Fruit fly (Drosophila melanogaster) whole organism, embryonic: ENCODE measurements around the gene Ser7.

ENCODE experiments used
- Ada2b ChIP-seq: fragments of 200-800 bp; sonication (Bioruptor generic); IDR thresholded peaks from 2 replicates; pipeline ENCODE4 v1.3.6; 2022; ENCODE audit warnings: missing biosample characterization, missing genetic modification characterization
- CG10147 ChIP-seq: fragments of 200-800 bp; sonication (Bioruptor generic); optimal IDR thresholded peaks from 2 replicates; lab custom pipeline; 2019; ENCODE audit warnings: missing biosample characterization, mild to moderate bottlenecking, missing genetic modification characterization, moderate library complexity
- CG10959 ChIP-seq: fragments of 200-800 bp; sonication (Bioruptor generic); IDR thresholded peaks from 2 replicates; pipeline ENCODE4 v1.3.6; 2022; ENCODE audit warnings: missing biosample characterization, missing genetic modification characterization
- CG10979 ChIP-seq: fragments of 200-800 bp; sonication (Bioruptor generic); optimal IDR thresholded peaks from 2 replicates; lab custom pipeline; 2018; ENCODE audit warnings: missing biosample characterization, mild to moderate bottlenecking, missing genetic modification characterization, moderate library complexity
- CG12104 ChIP-seq: fragments of 200-800 bp; sonication (Bioruptor generic); optimal IDR thresholded peaks from 3 replicates; lab custom pipeline; 2016; ENCODE audit warnings: missing biosample characterization, missing genetic modification characterization
- CG12219 ChIP-seq: fragments of 200-800 bp; sonication (Bioruptor generic); optimal IDR thresholded peaks from 3 replicates; lab custom pipeline; 2018; ENCODE audit warnings: missing biosample characterization, mild to moderate bottlenecking, missing genetic modification characterization
- CG12659 ChIP-seq: fragments of 200-800 bp; sonication (Bioruptor generic); optimal IDR thresholded peaks from 3 replicates; lab custom pipeline; 2017; ENCODE audit warnings: mild to moderate bottlenecking, missing biosample characterization, missing genetic modification reagents, missing genetic modification characterization
- CG12769 ChIP-seq: fragments of 200-800 bp; sonication (Bioruptor generic); optimal IDR thresholded peaks from 2 replicates; lab custom pipeline; 2019; ENCODE audit warnings: missing biosample characterization, mild to moderate bottlenecking, missing genetic modification characterization, moderate library complexity
- CG14014 ChIP-seq: fragments of 200-800 bp; sonication (Bioruptor generic); IDR thresholded peaks from 2 replicates; pipeline ENCODE4 v1.3.6; 2022; ENCODE audit warnings: missing biosample characterization, missing genetic modification characterization
- CG15514 ChIP-seq: fragments of 200-800 bp; sonication (Bioruptor generic); optimal IDR thresholded peaks from 3 replicates; lab custom pipeline; 2017; ENCODE audit warnings: missing biosample characterization, missing genetic modification characterization, mild to moderate bottlenecking, moderate library complexity, missing genetic modification reagents
- CG1602 ChIP-seq: fragments of 200-800 bp; sonication (Bioruptor generic); optimal IDR thresholded peaks from 3 replicates; lab custom pipeline; 2016; ENCODE audit warnings: missing biosample characterization, missing genetic modification characterization
- CG17359 ChIP-seq: fragments of 200-800 bp; sonication (Bioruptor generic); optimal IDR thresholded peaks from 3 replicates; lab custom pipeline; 2018; ENCODE audit warnings: missing biosample characterization, mild to moderate bottlenecking, missing genetic modification characterization, moderate library complexity
- CG18599 ChIP-seq: fragments of 200-800 bp; sonication (Bioruptor generic); optimal IDR thresholded peaks from 3 replicates; lab custom pipeline; 2017; ENCODE audit warnings: missing biosample characterization, missing genetic modification characterization, mild to moderate bottlenecking, moderate library complexity, missing genetic modification reagents
- CG2120 ChIP-seq: fragments of 200-800 bp; sonication (Bioruptor generic); optimal IDR thresholded peaks from 3 replicates; lab custom pipeline; 2016; ENCODE audit warnings: missing biosample characterization, missing genetic modification characterization
- CG30403 ChIP-seq: fragments of 200-800 bp; sonication (Bioruptor generic); optimal IDR thresholded peaks from 3 replicates; lab custom pipeline; 2016; ENCODE audit warnings: missing biosample characterization, missing genetic modification characterization
- CG33213 ChIP-seq: fragments of 200-800 bp; sonication (Bioruptor generic); optimal IDR thresholded peaks from 3 replicates; lab custom pipeline; 2016; ENCODE audit warnings: missing biosample characterization, missing genetic modification characterization
- CG4360 ChIP-seq: fragments of 200-800 bp; sonication (Bioruptor generic); IDR thresholded peaks from 2 replicates; pipeline ENCODE4 v1.3.6; 2022; ENCODE audit warnings: missing biosample characterization, missing genetic modification characterization
- CG4404 ChIP-seq: fragments of 200-800 bp; sonication (Bioruptor generic); IDR thresholded peaks from 2 replicates; pipeline ENCODE4 v1.3.6; 2022; ENCODE audit warnings: missing biosample characterization, missing genetic modification characterization
- CG6654 ChIP-seq: fragments of 200-800 bp; sonication (Bioruptor generic); optimal IDR thresholded peaks from 2 replicates; lab custom pipeline; 2017; ENCODE audit warnings: missing biosample characterization, mild to moderate bottlenecking, missing genetic modification characterization
- CG7987 ChIP-seq: fragments of 200-800 bp; sonication (Bioruptor generic); optimal IDR thresholded peaks from 2 replicates; lab custom pipeline; 2018; ENCODE audit warnings: missing biosample characterization, mild to moderate bottlenecking, missing genetic modification characterization, moderate library complexity
- CG9215 ChIP-seq: fragments of 200-800 bp; sonication (Bioruptor generic); IDR thresholded peaks from 2 replicates; pipeline ENCODE4 v1.3.6; 2022; ENCODE audit warnings: missing biosample characterization, missing genetic modification characterization
- CG9932 ChIP-seq: fragments of 200-800 bp; sonication (Bioruptor generic); IDR thresholded peaks from 2 replicates; pipeline ENCODE4 v1.3.6; 2022; ENCODE audit warnings: missing biosample characterization, missing genetic modification characterization
- D19B ChIP-seq: fragments of 200-800 bp; sonication (Bioruptor generic); optimal IDR thresholded peaks from 2 replicates; lab custom pipeline; 2017; ENCODE audit warnings: missing biosample characterization, mild to moderate bottlenecking, missing genetic modification characterization
- Dp ChIP-seq: fragments of 200-800 bp; sonication (Bioruptor generic); optimal IDR thresholded peaks from 2 replicates; lab custom pipeline; 2018; ENCODE audit warnings: missing biosample characterization, mild to moderate bottlenecking, missing genetic modification characterization, moderate library complexity
- Fer1 ChIP-seq: fragments of 200-800 bp; sonication (Bioruptor generic); optimal IDR thresholded peaks from 2 replicates; lab custom pipeline; 2017; ENCODE audit warnings: missing biosample characterization, mild to moderate bottlenecking, missing genetic modification characterization
- GATAe ChIP-seq: fragments of 200-800 bp; sonication (Bioruptor generic); conservative IDR thresholded peaks from 2 replicates; pipeline ENCODE4 v1.3.6; 2022; ENCODE audit warnings: missing biosample characterization, missing genetic modification characterization
- Lhr ChIP-seq: fragments of 200-800 bp; sonication (Bioruptor generic); optimal IDR thresholded peaks from 3 replicates; lab custom pipeline; 2017; ENCODE audit warnings: mild to moderate bottlenecking, missing biosample characterization, missing genetic modification reagents, missing genetic modification characterization
- Mes4 ChIP-seq: fragments of 200-800 bp; sonication (Bioruptor generic); optimal IDR thresholded peaks from 2 replicates; lab custom pipeline; 2016; ENCODE audit warnings: missing biosample characterization, missing genetic modification characterization
- Mrtf ChIP-seq: fragments of 200-800 bp; sonication (Bioruptor generic); IDR thresholded peaks from 3 replicates; pipeline ENCODE4 v1.3.6; 2022; ENCODE audit warnings: missing biosample characterization, missing genetic modification characterization
- NFAT ChIP-seq: fragments of 200-800 bp; sonication (Bioruptor generic); IDR thresholded peaks from 2 replicates; pipeline ENCODE4 v1.3.6; 2022; ENCODE audit warnings: missing biosample characterization, missing genetic modification characterization
- ase ChIP-seq: fragments of 200-800 bp; sonication (Bioruptor generic); IDR thresholded peaks from 3 replicates; pipeline ENCODE4 v1.3.6; 2022; ENCODE audit warnings: missing biosample characterization, missing genetic modification characterization
- ato ChIP-seq: fragments of 200-800 bp; sonication (Bioruptor generic); IDR thresholded peaks from 2 replicates; pipeline ENCODE4 v1.3.6; 2022; ENCODE audit warnings: missing biosample characterization, missing genetic modification characterization; ENCODE audit not compliant: partially characterized antibody
- az2 ChIP-seq: fragments of 200-800 bp; sonication (Bioruptor generic); optimal IDR thresholded peaks from 3 replicates; lab custom pipeline; 2016; ENCODE audit warnings: missing biosample characterization, missing genetic modification characterization
- bab2 ChIP-seq: fragments of 200-800 bp; sonication (Bioruptor generic); optimal IDR thresholded peaks from 2 replicates; lab custom pipeline; 2016; ENCODE audit warnings: missing biosample characterization, missing genetic modification characterization
- bsh ChIP-seq, 2 experiments: fragments of 200-800 bp; sonication (Bioruptor generic); optimal IDR thresholded peaks; 2 replicates each; lab custom pipeline; 2017 to 2018; ENCODE audit warnings: mild to moderate bottlenecking in 2 of 2, missing biosample characterization in 2 of 2, missing genetic modification characterization in 2 of 2, moderate library complexity in 1 of 2
- dimm ChIP-seq: fragments of 200-800 bp; sonication (Bioruptor generic); IDR thresholded peaks from 2 replicates; pipeline ENCODE4 v1.3.6; 2022; ENCODE audit warnings: missing biosample characterization, missing genetic modification characterization
- fd64A ChIP-seq: fragments of 200-800 bp; sonication (Bioruptor generic); optimal IDR thresholded peaks from 3 replicates; lab custom pipeline; 2018; ENCODE audit warnings: missing biosample characterization, mild to moderate bottlenecking, missing genetic modification characterization
- grn ChIP-seq: fragments of 200-800 bp; sonication (Bioruptor generic); optimal IDR thresholded peaks from 3 replicates; lab custom pipeline; 2017; ENCODE audit warnings: missing biosample characterization, missing genetic modification characterization
- h ChIP-seq: fragments of >200 bp; optimal IDR thresholded peaks from 2 replicates; lab custom pipeline; 2017
- hkb ChIP-seq, 2 experiments: fragments of 200-800 bp in 1 of 2; fragments of >200 bp in 1 of 2; sonication (Bioruptor generic) in 1 of 2; IDR thresholded peaks in 1 of 2; optimal IDR thresholded peaks in 1 of 2; 2 replicates each; pipeline versions ENCODE4 v1.3.6 to Lab custom; 2017 to 2022; ENCODE audit warnings: missing biosample characterization in 1 of 2, missing genetic modification characterization in 1 of 2
- nmo ChIP-seq: fragments of 200-800 bp; sonication (Bioruptor generic); optimal IDR thresholded peaks from 2 replicates; lab custom pipeline; 2018; ENCODE audit warnings: missing biosample characterization, mild to moderate bottlenecking, missing genetic modification characterization, moderate library complexity
- p53 ChIP-seq: fragments of 200-800 bp; sonication (Bioruptor generic); optimal IDR thresholded peaks from 2 replicates; lab custom pipeline; 2016; ENCODE audit warnings: missing biosample characterization, missing genetic modification characterization
- phol ChIP-seq: fragments of 200-800 bp; sonication (Bioruptor generic); optimal IDR thresholded peaks from 3 replicates; lab custom pipeline; 2018; ENCODE audit warnings: missing biosample characterization, mild to moderate bottlenecking, missing genetic modification characterization, moderate library complexity
- repo ChIP-seq: fragments of 200-800 bp; sonication (Bioruptor generic); optimal IDR thresholded peaks from 2 replicates; lab custom pipeline; 2016; ENCODE audit warnings: missing biosample characterization, missing genetic modification characterization
- ro ChIP-seq: fragments of 200-800 bp; sonication (Bioruptor generic); IDR thresholded peaks from 2 replicates; pipeline ENCODE4 v1.3.6; 2022; ENCODE audit warnings: missing biosample characterization, missing genetic modification characterization
- run ChIP-seq: fragments of 200-800 bp; sonication (Bioruptor generic); optimal IDR thresholded peaks from 3 replicates; lab custom pipeline; 2018; ENCODE audit warnings: missing biosample characterization, mild to moderate bottlenecking, missing genetic modification characterization
- seq ChIP-seq: fragments of 200-800 bp; sonication (Bioruptor generic); IDR thresholded peaks from 2 replicates; pipeline ENCODE4 v1.3.6; 2022; ENCODE audit warnings: missing biosample characterization, missing genetic modification characterization
- sug ChIP-seq: fragments of 200-800 bp; optimal IDR thresholded peaks from 2 replicates; lab custom pipeline; 2019; ENCODE audit warnings: missing biosample characterization, mild to moderate bottlenecking, missing genetic modification characterization, moderate library complexity
- tgo ChIP-seq: fragments of 200-800 bp; sonication (Bioruptor generic); IDR thresholded peaks from 3 replicates; pipeline ENCODE4 v1.3.6; 2022; ENCODE audit warnings: missing biosample characterization, missing genetic modification characterization
- unpg ChIP-seq: fragments of 200-800 bp; sonication (Bioruptor generic); optimal IDR thresholded peaks from 3 replicates; lab custom pipeline; 2018; ENCODE audit warnings: missing biosample characterization, mild to moderate bottlenecking, missing genetic modification characterization, moderate library complexity
- zf30C ChIP-seq: fragments of 200-800 bp; sonication (Bioruptor generic); optimal IDR thresholded peaks from 3 replicates; lab custom pipeline; 2018; ENCODE audit warnings: missing biosample characterization, mild to moderate bottlenecking, missing genetic modification characterization

Ser7 gene

dm6 chrX:9871632-9872031 is 6.6 kb downstream of the Ser7 start, which contains the start of gene CG45061 (continued):
- TF ChIP-seq seq (no peak), CG9932 (peak; percentile 40), repo (no peak), fd64A (no peak), sug (tag; lab: Kevin White, UChicago) (peak; percentile 72), CG14014 (GFP tag; lab: Robert Waterston, UW) (peak; percentile 22; the same call in 1 of the 2 replicates), bab2 (no peak), CG15514 (peak; percentile 14), az2 (GFP tag; lab: Kevin White, UChicago) (no peak), ro (GFP tag; lab: Robert Waterston, UW) (no peak), NFAT (0 out of 2 replicates have a peak, but pooled peaks have one; percentile 39), CG33213 (GFP tag; lab: Kevin White, UChicago) (no peak), CG12659 (GFP tag; lab: Kevin White, UChicago) (no peak), CG12104 (GFP tag; lab: Kevin White, UChicago) (no peak), grn (GFP tag; lab: Kevin White, UChicago) (peak; percentile 56), CG4404 (no peak), CG2120 (GFP tag; lab: Kevin White, UChicago) (peak; percentile 35), CG12219 (GFP tag; lab: Kevin White, UChicago) (no peak), p53 (GFP tag; lab: Kevin White, UChicago) (no peak), CG17359 (tag; lab: Kevin White, UChicago) (no peak), CG12769 (tag; lab: Kevin White, UChicago) (peak; percentile 71), Ada2b (GFP tag; lab: Robert Waterston, UW) (no peak), h (lab: Kevin White, UChicago) (no peak), CG30403 (GFP tag; lab: Kevin White, UChicago) (no peak), CG18599 (GFP tag; lab: Kevin White, UChicago) (peak; percentile 60), tgo (no peak), CG10147 (GFP tag; lab: Kevin White, UChicago) (no peak), CG4360 (GFP tag; lab: Robert Waterston, UW) (no peak), GATAe (peak; percentile 85), dimm (GFP tag; lab: Robert Waterston, UW) (no peak), Mes4 (no peak), CG10979 (tag; lab: Kevin White, UChicago) (no peak), ato (no peak), ase (GFP tag; lab: Robert Waterston, UW) (no peak), Fer1 (no peak), CG7987 (GFP tag; lab: Kevin White, UChicago) (no peak), CG10959 (GFP tag; lab: Robert Waterston, UW) (no peak), Mrtf (GFP tag; lab: Robert Waterston, UW) (no peak), Lhr (no peak), Dp (GFP tag; lab: Kevin White, UChicago) (no peak), hkb (optimal IDR thresholded peaks at IDR 0.05; lab: Kevin White, UChicago) (no peak), hkb (GFP tag; IDR thresholded peaks at IDR 0.05; lab: Robert Waterston, UW) (no peak), zf30C (GFP tag; lab: Kevin White, UChicago) (no peak), CG9215 (GFP tag; lab: Robert Waterston, UW) (0 out of 2 replicates have a peak, but pooled peaks have one; percentile 10), bsh (GFP tag; optimal IDR thresholded peaks at IDR 0.05; lab: Kevin White, UChicago) (no peak), D19B (GFP tag; lab: Kevin White, UChicago) (no peak), nmo (GFP tag; lab: Kevin White, UChicago) (no peak), run (tag; lab: Kevin White, UChicago) (no peak), phol (no peak), CG6654 (GFP tag; lab: Kevin White, UChicago) (no peak), unpg (no peak), CG1602 (GFP tag; lab: Kevin White, UChicago) (no peak)
